In genomic region chrX:3090930-3091329, dm6 we compare ENCODE assay signal across 1 fruit fly cellular context.
TF ChIP-seq lines count a peak whose summit lies in the region.

No protein-coding gene starts in this region.

TF ChIP-seq in whole organism, embryonic, 481 proteins besides CTCF, POLR2A, EP300 and RAD21 (continued from another document):
- TF ChIP-seq CG12391 (tag; optimal IDR thresholded peaks at IDR 0.05; lab: Kevin White, UChicago): no peak
- TF ChIP-seq croc (GFP tag; conservative IDR thresholded peaks at IDR 0.05; lab: Robert Waterston, UW): no peak
- no peak for TF ChIP-seq GATAe (GFP tag; conservative IDR thresholded peaks at IDR 0.05; lab: Robert Waterston, UW)
- TF ChIP-seq ERR (GFP tag; optimal IDR thresholded peaks at IDR 0.05; lab: Kevin White, UChicago): no peak
- peak; percentile 31 for TF ChIP-seq gcm (GFP tag; optimal IDR thresholded peaks at IDR 0.05; lab: Kevin White, UChicago)
- TF ChIP-seq D (optimal IDR thresholded peaks at IDR 0.05; lab: Kevin White, UChicago): no peak
- peak; percentile 10 for TF ChIP-seq D (GFP tag; optimal IDR thresholded peaks at IDR 0.05; lab: Kevin White, UChicago)
- TF ChIP-seq CG18262 (tag; optimal IDR thresholded peaks at IDR 0.05; lab: Kevin White, UChicago): peak; percentile 35
- TF ChIP-seq CG14710 (tag; optimal IDR thresholded peaks at IDR 0.05; lab: Kevin White, UChicago): peak; percentile 14
- TF ChIP-seq dmrt11E (tag; optimal IDR thresholded peaks at IDR 0.05; lab: Kevin White, UChicago): peak; percentile 26
- no peak for TF ChIP-seq hbn (GFP tag; IDR thresholded peaks at IDR 0.05; lab: Robert Waterston, UW; ENCODE audit: partially characterized antibody)
- no peak for TF ChIP-seq crc (GFP tag; optimal IDR thresholded peaks at IDR 0.05; lab: Kevin White, UChicago)
- no peak for TF ChIP-seq ind (GFP tag; optimal IDR thresholded peaks at IDR 0.05; lab: Kevin White, UChicago)
- peak in 1 of 3 experiments; percentile 9 for TF ChIP-seq lola (GFP tag; optimal IDR thresholded peaks at IDR 0.05; lab: Kevin White, UChicago)
- TF ChIP-seq Spps (tag; optimal IDR thresholded peaks at IDR 0.05; lab: Kevin White, UChicago): no peak
- peak; percentile 2 for TF ChIP-seq unpg (GFP tag; optimal IDR thresholded peaks at IDR 0.05; lab: Kevin White, UChicago)
